Worm (Caenorhabditis elegans) whole organism, early embryonic: ENCODE measurements around the gene F53F4.18.

Experiments
- B0310.2 ChIP-seq: sonication (generic microtip); optimal IDR thresholded peaks from 2 replicates; lab custom pipeline; 2016; ENCODE audit warnings: mild to moderate bottlenecking, missing genetic modification characterization, missing compliant biosample characterization
- ama-1 ChIP-seq: fragments of 150-350 bp; optimal IDR thresholded peaks from 2 replicates; lab custom pipeline; 2014
- ceh-36 ChIP-seq: sonication (generic microtip); optimal IDR thresholded peaks from 2 replicates; lab custom pipeline; 2016; ENCODE audit warnings: missing genetic modification characterization, inconsistent platforms, missing compliant biosample characterization
- ets-7 ChIP-seq: sonication (generic microtip); optimal IDR thresholded peaks from 2 replicates; lab custom pipeline; 2016; ENCODE audit warnings: missing genotype, missing genetic modification characterization, missing compliant biosample characterization
- hnd-1 ChIP-seq: sonication (generic microtip); optimal IDR thresholded peaks from 2 replicates; lab custom pipeline; 2016; ENCODE audit warnings: missing genetic modification characterization, missing compliant biosample characterization
- tbx-37 ChIP-seq: fragments of 200-800 bp; sonication (Bioruptor generic); conservative IDR thresholded peaks from 2 replicates; pipeline ENCODE4 v1.3.6; 2022; ENCODE audit warnings: missing genetic modification reagents, missing genetic modification characterization, missing compliant biosample characterization

DNA sequence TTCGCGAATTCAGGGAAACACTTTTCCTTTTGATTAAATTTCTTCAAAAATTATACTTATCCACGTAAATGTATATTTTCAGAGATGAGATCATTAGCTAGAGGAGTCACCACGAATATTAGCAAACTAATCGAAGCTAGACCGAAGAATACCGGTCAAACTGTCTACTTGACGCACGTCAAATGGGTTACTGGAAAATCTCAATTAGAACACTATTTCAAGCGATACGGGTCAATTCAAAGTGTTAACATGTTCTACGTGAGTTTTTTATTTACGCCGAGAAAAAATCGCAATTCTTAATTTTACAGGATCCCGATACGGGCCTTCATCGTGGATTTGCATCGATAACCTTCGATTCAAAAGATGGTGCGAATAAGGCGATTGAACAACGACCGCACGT lies 24.1 kb upstream of the F53F4.18 start, which contains the start of gene slrp-1:
- TF ChIP-seq tbx-37 (GFP tag; lab: Robert Waterston, UW): no peak
- TF ChIP-seq ets-7 (tag; lab: Kevin White, UChicago): no peak
- TF ChIP-seq ama-1: no peak
- no peak for TF ChIP-seq B0310.2
- no peak for TF ChIP-seq ceh-36 (tag; lab: Kevin White, UChicago)
- no peak for TF ChIP-seq hnd-1 (tag; lab: Kevin White, UChicago)
